Worm (Caenorhabditis elegans) whole organism, mixed stage, embryonic: Measurements from ENCODE around the gene F43C11.10.

Experiments used
- ceh-83 ChIP-seq: fragments of 200-800 bp; sonication (Bioruptor generic); optimal IDR thresholded peaks from 2 replicates; lab custom pipeline; 2018; ENCODE audit warnings: mild to moderate bottlenecking, missing genetic modification characterization, missing compliant biosample characterization
- ces-1 ChIP-seq: fragments of 150-350 bp; optimal IDR thresholded peaks from 2 replicates; lab custom pipeline; 2014; ENCODE audit warnings: missing biosample characterization, missing genetic modification reagents, missing genetic modification characterization
- elt-3 ChIP-seq: fragments of 150-350 bp; optimal IDR thresholded peaks from 2 replicates; lab custom pipeline; 2014; ENCODE audit warnings: missing biosample characterization, missing genetic modification characterization
- flh-1 ChIP-seq: fragments of 200-800 bp; sonication (Bioruptor generic); optimal IDR thresholded peaks from 2 replicates; lab custom pipeline; 2018; ENCODE audit warnings: mild to moderate bottlenecking, missing genetic modification characterization, moderate library complexity, missing compliant biosample characterization
- hlh-1 ChIP-seq: fragments of 150-350 bp; optimal IDR thresholded peaks from 2 replicates; lab custom pipeline; 2014; ENCODE audit warnings: missing biosample characterization, missing genetic modification reagents, missing genetic modification characterization
- lin-13 ChIP-seq: fragments of 150-350 bp; optimal IDR thresholded peaks from 2 replicates; lab custom pipeline; 2014; ENCODE audit warnings: missing biosample characterization, missing genetic modification characterization
- mab-5 ChIP-seq: fragments of 150-350 bp; optimal IDR thresholded peaks from 2 replicates; lab custom pipeline; 2014; ENCODE audit warnings: missing biosample characterization, missing genetic modification characterization
- nhr-12 ChIP-seq: fragments of 150-350 bp; optimal IDR thresholded peaks from 2 replicates; lab custom pipeline; 2014; ENCODE audit warnings: missing biosample characterization, missing genetic modification characterization
- nhr-237 ChIP-seq: fragments of 150-350 bp; optimal IDR thresholded peaks from 2 replicates; lab custom pipeline; 2014; ENCODE audit warnings: missing biosample characterization, missing genetic modification characterization
- nhr-28 ChIP-seq: fragments of 150-350 bp; optimal IDR thresholded peaks from 2 replicates; lab custom pipeline; 2014; ENCODE audit warnings: missing biosample characterization, missing genetic modification characterization
- snpc-4 ChIP-seq: fragments of 150-350 bp; optimal IDR thresholded peaks from 2 replicates; lab custom pipeline; 2014; ENCODE audit warnings: missing biosample characterization, missing genetic modification characterization
- sptf-1 ChIP-seq: sonication (generic microtip); optimal IDR thresholded peaks from 2 replicates; lab custom pipeline; 2017; ENCODE audit warnings: mild to moderate bottlenecking, missing genetic modification characterization, moderate library complexity, missing compliant biosample characterization
- unc-120 ChIP-seq: sonication (generic microtip); optimal IDR thresholded peaks from 2 replicates; lab custom pipeline; 2017; ENCODE audit warnings: missing genetic modification characterization, missing compliant biosample characterization; ENCODE audit not compliant: poor library complexity, severe bottlenecking
- ztf-11 ChIP-seq: fragments of 150-350 bp; optimal IDR thresholded peaks from 2 replicates; lab custom pipeline; 2014; ENCODE audit warnings: missing biosample characterization, missing genetic modification characterization

- no peak for TF ChIP-seq nhr-12 (tag; lab: Kevin White, UChicago)
- no peak for TF ChIP-seq snpc-4 (tag; lab: Kevin White, UChicago)
- no peak for TF ChIP-seq nhr-237 (tag; lab: Kevin White, UChicago)
- TF ChIP-seq nhr-28 (tag; lab: Kevin White, UChicago), result no peak
- no peak for TF ChIP-seq hlh-1 (tag; lab: Kevin White, UChicago)
- TF ChIP-seq elt-3 (tag; lab: Kevin White, UChicago), result no peak
- no peak for TF ChIP-seq lin-13
- no peak for TF ChIP-seq mab-5 (tag; lab: Kevin White, UChicago)
- TF ChIP-seq ceh-83, result no peak
- no peak for TF ChIP-seq unc-120 (tag; lab: Kevin White, UChicago)
- TF ChIP-seq sptf-1 (tag; lab: Kevin White, UChicago), result no peak
- TF ChIP-seq ces-1 (GFP tag; lab: Kevin White, UChicago), result no peak
- TF ChIP-seq ztf-11, result no peak
- no peak for TF ChIP-seq flh-1 (GFP tag; lab: Kevin White, UChicago)
Observed at ce11 chrII:2377751-2378150, 25.3 kb upstream of the F43C11.10 start, which contains the start of gene F16G10.6.
